Worm (Caenorhabditis elegans) whole organism, L4 larva: ENCODE data around the gene osgn-1.

Source experiments
- ama-1 ChIP-seq: fragments of 150-350 bp; optimal IDR thresholded peaks from 2 replicates; lab custom pipeline; 2014; ENCODE audit warnings: inconsistent platforms, mixed read lengths
- egl-27 ChIP-seq: sonication (generic microtip); optimal IDR thresholded peaks from 3 replicates; lab custom pipeline; 2017; ENCODE audit warnings: missing biosample characterization, missing genetic modification reagents, missing genetic modification characterization
- fkh-10 ChIP-seq: fragments of 150-350 bp; optimal IDR thresholded peaks from 2 replicates; lab custom pipeline; 2014; ENCODE audit warnings: missing biosample characterization, missing genetic modification reagents, missing genetic modification characterization

- TF ChIP-seq ama-1 (lab: Kevin White, UChicago) (no peak), egl-27 (tag; lab: Kevin White, UChicago) (no peak), fkh-10 (GFP tag; lab: Kevin White, UChicago) (no peak)
Measured at ce11 chrIV:4176659-4177058, 30.5 kb upstream of the osgn-1 start.
